Worm (Caenorhabditis elegans) whole organism, L1 larva: ENCODE data around the gene F59E12.15.
A peak's percentile ranks its signal among the peaks of the same experiment; 100 is the strongest.

ENCODE experiments used
- C34B4.2 ChIP-seq: sonication (generic microtip); optimal IDR thresholded peaks from 2 replicates; lab custom pipeline; 2017; ENCODE audit warnings: mild to moderate bottlenecking, missing genetic modification characterization, missing compliant biosample characterization
- F16B12.6 ChIP-seq: fragments of 150-350 bp; optimal IDR thresholded peaks from 2 replicates; lab custom pipeline; 2014; ENCODE audit warnings: missing biosample characterization, missing genetic modification characterization
- Y116A8C.19 ChIP-seq: sonication (generic microtip); optimal IDR thresholded peaks from 2 replicates; lab custom pipeline; 2016; ENCODE audit warnings: missing compliant biosample characterization, missing genetic modification characterization, borderline replicate concordance
- alr-1 ChIP-seq: fragments of 200-800 bp; sonication (Bioruptor generic); optimal IDR thresholded peaks from 2 replicates; lab custom pipeline; 2018; ENCODE audit warnings: borderline replicate concordance, mild to moderate bottlenecking, missing genetic modification characterization, missing compliant biosample characterization
- aly-2 ChIP-seq: fragments of 150-350 bp; optimal IDR thresholded peaks from 2 replicates; lab custom pipeline; 2014; ENCODE audit warnings: missing biosample characterization, missing genetic modification characterization
- ama-1 ChIP-seq: fragments of 150-350 bp; optimal IDR thresholded peaks from 2 replicates; lab custom pipeline; 2014
- ceh-88 ChIP-seq: fragments of 200-800 bp; sonication (Bioruptor generic); IDR thresholded peaks from 2 replicates; pipeline ENCODE4 v1.3.6; 2022; ENCODE audit warnings: missing genetic modification characterization, missing compliant biosample characterization
- dpl-1 ChIP-seq, 3 experiments: fragments of 150-350 bp in 2 of 3; sonication (generic microtip) in 1 of 3; optimal IDR thresholded peaks; 2 replicates each; lab custom pipeline; 2014 to 2017; ENCODE audit warnings: missing biosample characterization in 3 of 3, missing genetic modification characterization in 3 of 3, missing genetic modification reagents in 3 of 3
- dsc-1 ChIP-seq: sonication (generic microtip); optimal IDR thresholded peaks from 2 replicates; lab custom pipeline; 2016; ENCODE audit warnings: mild to moderate bottlenecking, missing genetic modification characterization, missing compliant biosample characterization
- efl-1 ChIP-seq, 4 experiments: fragments of 150-350 bp; optimal IDR thresholded peaks in 3 of 4; peaks in 1 of 4; 1 replicate in 1 of 4; 2 replicates in 3 of 4; lab custom pipeline; 2014; ENCODE audit warnings: missing biosample characterization in 2 of 4, missing genetic modification characterization in 2 of 4, missing genetic modification reagents in 2 of 4
- egl-27 ChIP-seq, 2 experiments: fragments of 150-350 bp in 1 of 2; sonication (generic microtip); optimal IDR thresholded peaks; 3 replicates each; lab custom pipeline; 2017 to 2018; ENCODE audit warnings: missing biosample characterization in 2 of 2, missing genetic modification characterization in 2 of 2, missing genetic modification reagents in 2 of 2
- elt-2 ChIP-seq: sonication (generic microtip); optimal IDR thresholded peaks from 2 replicates; lab custom pipeline; 2016; ENCODE audit warnings: missing genetic modification characterization, mild to moderate bottlenecking, inconsistent platforms, missing compliant biosample characterization, missing genetic modification reagents
- elt-3 ChIP-seq, 6 experiments: fragments of 150-350 bp in 1 of 6; sonication (generic microtip); optimal IDR thresholded peaks; 2 replicates each; lab custom pipeline; 2017 to 2018; ENCODE audit warnings: missing biosample characterization in 6 of 6, missing genetic modification characterization in 6 of 6, inconsistent platforms in 1 of 6
- ets-5 ChIP-seq: fragments of 200-800 bp; sonication (Bioruptor generic); IDR thresholded peaks from 2 replicates; pipeline ENCODE4 v1.3.6; 2022; ENCODE audit warnings: missing genetic modification characterization, missing compliant biosample characterization
- fkh-4 ChIP-seq: sonication (generic microtip); optimal IDR thresholded peaks from 2 replicates; lab custom pipeline; 2016; ENCODE audit warnings: missing compliant biosample characterization, missing genetic modification characterization, borderline replicate concordance
- fkh-8 ChIP-seq: sonication (generic microtip); optimal IDR thresholded peaks from 2 replicates; lab custom pipeline; 2016; ENCODE audit warnings: mild to moderate bottlenecking, missing genetic modification characterization, missing compliant biosample characterization
- hlh-17 ChIP-seq: fragments of 200-800 bp; sonication (Bioruptor generic); optimal IDR thresholded peaks from 2 replicates; lab custom pipeline; 2018; ENCODE audit warnings: missing genetic modification characterization, mild to moderate bottlenecking, missing compliant biosample characterization, moderate library complexity, borderline replicate concordance
- hlh-4 ChIP-seq: sonication (generic microtip); optimal IDR thresholded peaks from 2 replicates; lab custom pipeline; 2016; ENCODE audit warnings: mild to moderate bottlenecking, missing genetic modification characterization, missing compliant biosample characterization
- hpl-2 ChIP-seq: fragments of 150-350 bp; optimal IDR thresholded peaks from 2 replicates; lab custom pipeline; 2014; ENCODE audit warnings: missing biosample characterization, missing genetic modification reagents, missing genetic modification characterization
- isw-1 ChIP-seq: fragments of 200-800 bp; sonication (Bioruptor generic); IDR thresholded peaks from 2 replicates; pipeline ENCODE4 v1.3.6; 2022; ENCODE audit warnings: missing genetic modification characterization, missing compliant biosample characterization
- jun-1 ChIP-seq: fragments of 150-350 bp; optimal IDR thresholded peaks from 2 replicates; lab custom pipeline; 2014; ENCODE audit warnings: missing biosample characterization, missing genetic modification reagents, missing genetic modification characterization
- lin-13 ChIP-seq: fragments of 150-350 bp; optimal IDR thresholded peaks from 2 replicates; lab custom pipeline; 2014; ENCODE audit warnings: missing biosample characterization, missing genetic modification reagents, missing genetic modification characterization
- lin-14 ChIP-seq: fragments of 200-800 bp; sonication (Bioruptor generic); optimal IDR thresholded peaks from 2 replicates; lab custom pipeline; 2018; ENCODE audit warnings: mild to moderate bottlenecking, missing genetic modification characterization, moderate library complexity, missing compliant biosample characterization
- lin-35 ChIP-seq, 2 experiments: fragments of 150-350 bp; optimal IDR thresholded peaks; 2 replicates each; lab custom pipeline; 2014; ENCODE audit warnings: missing biosample characterization in 2 of 2, missing genetic modification characterization in 2 of 2, missing genetic modification reagents in 2 of 2
- lin-39 ChIP-seq: fragments of 150-350 bp; optimal IDR thresholded peaks from 2 replicates; lab custom pipeline; 2014; ENCODE audit warnings: missing biosample characterization, missing genetic modification reagents, missing genetic modification characterization
- lir-3 ChIP-seq: sonication (generic microtip); optimal IDR thresholded peaks from 2 replicates; lab custom pipeline; 2016; ENCODE audit warnings: mild to moderate bottlenecking, missing genetic modification characterization, moderate library complexity, missing compliant biosample characterization; ENCODE audit not compliant: poor library complexity
- lsy-2 ChIP-seq, 2 experiments: fragments of 150-350 bp; optimal IDR thresholded peaks; 2 replicates each; lab custom pipeline; 2014; ENCODE audit warnings: missing biosample characterization in 2 of 2, missing genetic modification characterization in 2 of 2
- mab-9 ChIP-seq: fragments of 200-800 bp; sonication (Bioruptor generic); IDR thresholded peaks from 2 replicates; pipeline ENCODE4 v1.3.6; 2022; ENCODE audit warnings: missing genetic modification reagents, missing genetic modification characterization, missing compliant biosample characterization
- mep-1 ChIP-seq: fragments of 150-350 bp; optimal IDR thresholded peaks from 2 replicates; lab custom pipeline; 2014; ENCODE audit warnings: missing biosample characterization, missing genetic modification characterization
- nhr-20 ChIP-seq: sonication (generic microtip); optimal IDR thresholded peaks from 2 replicates; lab custom pipeline; 2016; ENCODE audit warnings: mild to moderate bottlenecking, missing genetic modification characterization, missing compliant biosample characterization
- nhr-237 ChIP-seq: fragments of 150-350 bp; optimal IDR thresholded peaks from 2 replicates; lab custom pipeline; 2014; ENCODE audit warnings: missing biosample characterization, missing genetic modification characterization
- nhr-47 ChIP-seq: sonication (generic microtip); optimal IDR thresholded peaks from 2 replicates; lab custom pipeline; 2016; ENCODE audit warnings: mild to moderate bottlenecking, missing genetic modification characterization, moderate library complexity, missing compliant biosample characterization
- nhr-84 ChIP-seq: sonication (generic microtip); optimal IDR thresholded peaks from 2 replicates; lab custom pipeline; 2017; ENCODE audit warnings: missing biosample characterization, missing genetic modification characterization
- nhr-85 ChIP-seq: sonication (generic microtip); peaks from one replicate; lab custom pipeline; 2016; ENCODE audit warnings: missing genetic modification characterization, inconsistent platforms, missing compliant biosample characterization
- nhr-90 ChIP-seq: sonication (generic microtip); optimal IDR thresholded peaks from 2 replicates; lab custom pipeline; 2016; ENCODE audit warnings: mild to moderate bottlenecking, missing genetic modification characterization, missing compliant biosample characterization; ENCODE audit not compliant: poor library complexity
- pax-3 ChIP-seq: fragments of 200-800 bp; sonication (Bioruptor generic); optimal IDR thresholded peaks from 2 replicates; lab custom pipeline; 2018; ENCODE audit warnings: mild to moderate bottlenecking, missing genetic modification characterization, moderate library complexity, missing compliant biosample characterization
- pqm-1 ChIP-seq: sonication (generic microtip); optimal IDR thresholded peaks from 3 replicates; lab custom pipeline; 2017; ENCODE audit warnings: missing biosample characterization, missing genetic modification characterization
- snu-23 ChIP-seq: sonication (generic microtip); optimal IDR thresholded peaks from 2 replicates; lab custom pipeline; 2016; ENCODE audit warnings: missing genetic modification characterization, missing compliant biosample characterization
- sox-4 ChIP-seq: sonication (generic microtip); optimal IDR thresholded peaks from 2 replicates; lab custom pipeline; 2016; ENCODE audit warnings: missing genetic modification characterization, missing compliant biosample characterization
- swsn-7 ChIP-seq: sonication (generic microtip); optimal IDR thresholded peaks from 2 replicates; lab custom pipeline; 2016; ENCODE audit warnings: missing genetic modification characterization, missing compliant biosample characterization
- tbx-2 ChIP-seq: sonication (generic microtip); optimal IDR thresholded peaks from 2 replicates; lab custom pipeline; 2016; ENCODE audit warnings: missing genetic modification characterization, missing compliant biosample characterization
- unc-130 ChIP-seq: fragments of 150-350 bp; optimal IDR thresholded peaks from 2 replicates; lab custom pipeline; 2017; ENCODE audit warnings: missing biosample characterization, missing genetic modification characterization, inconsistent platforms
- unc-30 ChIP-seq: sonication (generic microtip); optimal IDR thresholded peaks from 2 replicates; lab custom pipeline; 2017; ENCODE audit warnings: missing biosample characterization, missing genetic modification characterization
- unc-62 ChIP-seq: fragments of 150-350 bp; optimal IDR thresholded peaks from 2 replicates; lab custom pipeline; 2014; ENCODE audit warnings: missing biosample characterization, missing genetic modification reagents, missing genetic modification characterization
- unc-86 ChIP-seq: sonication (generic microtip); optimal IDR thresholded peaks from 2 replicates; lab custom pipeline; 2016; ENCODE audit warnings: missing genetic modification characterization, missing compliant biosample characterization
- zag-1 ChIP-seq: fragments of 150-350 bp; optimal IDR thresholded peaks from 2 replicates; lab custom pipeline; 2014; ENCODE audit warnings: missing biosample characterization, missing genetic modification characterization
- ztf-11 ChIP-seq, 2 experiments: sonication (generic microtip); optimal IDR thresholded peaks; 2 replicates each; lab custom pipeline; 2016 to 2017; ENCODE audit warnings: missing genetic modification characterization in 2 of 2, missing biosample characterization in 1 of 2, missing compliant biosample characterization in 1 of 2

The F59E12.15 gene

DNA sequence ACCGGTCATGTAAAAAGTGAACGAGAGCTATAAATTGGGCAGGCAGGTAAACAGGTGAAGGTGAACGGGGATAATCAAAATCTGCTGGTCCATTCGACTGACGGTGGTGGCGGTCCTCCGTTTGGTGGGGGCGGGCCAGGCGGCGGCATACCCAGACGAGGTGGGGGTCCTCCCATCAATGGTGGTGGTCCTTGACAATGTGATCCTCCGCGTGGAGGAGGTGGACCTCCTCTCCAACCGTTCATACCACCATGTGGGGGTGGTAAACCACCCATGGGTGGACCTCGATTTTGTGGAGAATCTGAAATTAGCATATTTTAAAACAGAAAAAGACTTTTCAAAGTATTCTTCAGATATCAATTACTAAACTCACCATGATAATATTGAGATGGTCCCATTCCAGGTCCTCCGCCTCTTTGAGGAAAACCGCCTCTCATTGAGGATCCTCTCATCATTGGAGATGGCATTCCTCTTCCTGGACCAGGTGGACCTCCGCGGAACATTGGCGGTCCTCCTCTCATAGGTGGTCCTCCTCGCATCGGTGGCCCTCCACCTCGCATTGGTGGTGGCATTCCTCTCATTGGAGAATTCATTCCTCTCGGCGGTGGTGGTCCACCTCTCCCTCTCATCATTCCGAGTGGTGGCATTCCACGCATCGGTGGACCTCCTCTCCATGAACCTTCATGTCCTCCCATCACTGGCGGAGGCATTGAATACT, 12.3 kb upstream of the F59E12.15 start:
- TF ChIP-seq lin-39 (no peak), pqm-1 (tag; lab: Kevin White, UChicago) (no peak), sox-4 (no peak), lir-3 (tag; lab: Kevin White, UChicago) (no peak), nhr-47 (tag; lab: Kevin White, UChicago) (no peak), pax-3 (no peak), unc-130 (tag; lab: Kevin White, UChicago) (no peak), tbx-2 (tag; lab: Kevin White, UChicago) (no peak), elt-2 (tag; lab: Kevin White, UChicago) (no peak), dpl-1 (GFP tag; optimal IDR thresholded peaks at IDR 0.05; lab: Kevin White, UChicago) (no peak), hpl-2 (GFP tag; lab: Kevin White, UChicago) (no peak), C34B4.2 (tag; lab: Kevin White, UChicago) (no peak), nhr-90 (tag; lab: Kevin White, UChicago) (no peak), lsy-2 (tag; optimal IDR thresholded peaks at IDR 0.05; lab: Kevin White, UChicago) (no peak), unc-62 (GFP tag; lab: Kevin White, UChicago) (no peak)

DNA sequence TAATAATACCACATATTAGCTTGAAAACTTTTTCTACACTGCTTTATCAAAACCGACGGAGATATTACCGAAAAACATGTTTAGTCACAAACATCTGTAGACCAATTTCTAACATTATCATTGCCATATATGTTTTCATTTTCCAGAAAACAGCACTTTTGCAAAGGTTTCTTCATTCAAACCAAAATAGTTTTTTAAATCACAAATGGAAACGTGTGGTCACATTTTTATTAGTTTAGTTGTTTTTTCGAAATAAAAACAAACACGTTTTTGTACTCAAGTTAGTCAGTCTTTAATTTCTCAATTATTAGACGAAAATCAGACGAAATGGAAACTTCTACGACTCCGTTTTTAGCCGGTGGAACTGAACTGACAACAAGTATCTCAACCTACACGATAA, 9.9 kb upstream of the F59E12.15 start, which contains the start of gene F59E12.3:
Gene F59E12.3 (plus strand): TSS at position 301 of the 400 bp plus-strand sequence.
- TF ChIP-seq lin-35 (GFP tag; optimal IDR thresholded peaks at IDR 0.05; lab: Kevin White, UChicago) (no peak), unc-86 (tag; lab: Kevin White, UChicago) (no peak), swsn-7 (tag; lab: Kevin White, UChicago) (no peak), fkh-8 (tag; lab: Kevin White, UChicago) (no peak), nhr-85 (tag; lab: Kevin White, UChicago) (peak; percentile 42)

DNA sequence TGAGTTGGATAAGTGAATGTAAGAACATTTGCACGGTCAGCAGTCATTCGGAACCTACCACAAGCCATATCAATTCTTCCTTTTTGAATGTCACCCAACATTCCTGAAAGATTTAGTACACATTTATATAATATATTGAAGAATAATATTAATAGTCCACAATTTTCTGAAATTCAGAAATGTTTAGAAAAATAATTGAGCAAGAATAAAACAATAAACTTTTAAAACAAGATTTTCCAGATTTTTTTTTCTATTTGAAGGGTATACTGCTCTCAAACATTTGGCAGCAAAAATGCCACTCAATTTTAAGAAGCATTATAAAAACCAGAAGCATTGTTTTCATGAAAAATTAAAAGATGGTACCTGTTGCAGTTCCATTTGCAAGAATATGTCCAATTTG, 8.7 kb upstream of the F59E12.15 start, which contains the start of gene F59E12.8:
Gene F59E12.8 (minus strand): TSS at position 101 of the 400 bp plus-strand sequence.
- TF ChIP-seq dpl-1 (GFP tag; optimal IDR thresholded peaks at IDR 0.05; lab: Kevin White, UChicago) (no peak), unc-86 (tag; lab: Kevin White, UChicago) (no peak), swsn-7 (tag; lab: Kevin White, UChicago) (no peak), lin-14 (GFP tag; lab: Kevin White, UChicago) (no peak), mab-9 (GFP tag; lab: Robert Waterston, UW) (no peak), lin-13 (GFP tag; lab: Kevin White, UChicago) (no peak), hlh-17 (no peak), ama-1 (lab: Kevin White, UChicago) (no peak), ceh-88 (GFP tag; lab: Robert Waterston, UW) (no peak), unc-30 (tag; lab: Kevin White, UChicago) (no peak), nhr-237 (no peak), isw-1 (GFP tag; lab: Robert Waterston, UW) (no peak), alr-1 (no peak), ets-5 (no peak), zag-1 (tag; lab: Kevin White, UChicago) (no peak), Y116A8C.19 (tag; lab: Kevin White, UChicago) (no peak), efl-1 (optimal IDR thresholded peaks at IDR 0.05; lab: Kevin White, UChicago) (no peak), efl-1 (GFP tag; optimal IDR thresholded peaks at IDR 0.05 in 1 of 2; lab: Kevin White, UChicago) (no peak), nhr-84 (tag; lab: Kevin White, UChicago) (no peak)

DNA sequence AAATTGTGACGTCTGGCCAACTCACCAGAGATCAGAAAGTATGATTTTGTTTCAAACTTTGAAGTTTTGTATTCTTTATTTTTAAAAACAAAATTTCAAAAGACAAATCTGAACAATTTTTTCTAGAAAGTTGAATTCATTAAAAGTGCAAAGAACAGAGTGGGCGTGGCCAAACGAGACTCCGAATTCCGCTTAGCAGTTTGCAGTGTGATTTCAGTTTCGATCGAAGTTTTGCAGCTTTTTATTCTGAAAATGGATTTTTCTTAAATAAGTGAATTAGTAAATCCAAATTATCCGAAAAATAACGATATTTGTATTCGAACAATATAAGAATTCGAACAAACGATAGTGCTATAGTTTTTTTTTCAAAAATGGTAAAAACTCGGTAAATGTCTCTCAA, 5.3 kb upstream of the F59E12.15 start:
- TF ChIP-seq aly-2 (tag; lab: Kevin White, UChicago): no peak
- TF ChIP-seq fkh-4: no peak
- no peak for TF ChIP-seq dsc-1 (tag; lab: Kevin White, UChicago)
- TF ChIP-seq hlh-4: no peak
- no peak for TF ChIP-seq ztf-11 (tag; optimal IDR thresholded peaks at IDR 0.05; lab: Kevin White, UChicago)
- TF ChIP-seq jun-1 (tag; lab: Kevin White, UChicago): no peak
- TF ChIP-seq unc-62 (GFP tag; lab: Kevin White, UChicago): no peak
- TF ChIP-seq mep-1 (tag; lab: Kevin White, UChicago): no peak
- peak in 1 of 3 experiments; percentile 30 for TF ChIP-seq dpl-1 (GFP tag; optimal IDR thresholded peaks at IDR 0.05; lab: Kevin White, UChicago)
- TF ChIP-seq snu-23 (GFP tag; lab: Kevin White, UChicago): no peak
- TF ChIP-seq F16B12.6 (tag; lab: Kevin White, UChicago): no peak
- TF ChIP-seq egl-27 (tag; optimal IDR thresholded peaks at IDR 0.05; lab: Kevin White, UChicago): no peak
- no peak for TF ChIP-seq swsn-7 (tag; lab: Kevin White, UChicago)
- no peak for TF ChIP-seq nhr-20 (tag; lab: Kevin White, UChicago)
- TF ChIP-seq elt-3 (tag; optimal IDR thresholded peaks at IDR 0.05; lab: Kevin White, UChicago): no peak
